Worm (Caenorhabditis elegans): ENCODE measurements around the gene aipr-1.

The aipr-1 gene

ce11 chrII:6562203-6562867 is 31.7 kb downstream of the aipr-1 start:
- TF ChIP-seq flt-1 (GFP tag; IDR thresholded peaks at IDR 0.05), result no peak
- no peak for TF ChIP-seq tbx-37 (GFP tag; conservative IDR thresholded peaks at IDR 0.05)
- no peak for TF ChIP-seq ama-1 (optimal IDR thresholded peaks at IDR 0.05)
- no peak for TF ChIP-seq hmbx-1 (tag; optimal IDR thresholded peaks at IDR 0.05)
- no peak for TF ChIP-seq ets-7 (tag; optimal IDR thresholded peaks at IDR 0.05)
- TF ChIP-seq F13C5.2 (tag; optimal IDR thresholded peaks at IDR 0.05), result no peak

ce11 chrII:6561300-6561699 is 32.8 kb downstream of the aipr-1 start, which contains the start of gene F18C5.10:
Gene F18C5.10 (minus strand): TSS chrII:6561444.
- TF ChIP-seq hnd-1 (tag; optimal IDR thresholded peaks at IDR 0.05) (no peak), ama-1 (optimal IDR thresholded peaks at IDR 0.05) (no peak), ceh-36 (tag; optimal IDR thresholded peaks at IDR 0.05) (no peak), pes-1 (GFP tag; IDR thresholded peaks at IDR 0.05) (no peak), tbx-11 (GFP tag; IDR thresholded peaks at IDR 0.05) (no peak), hmbx-1 (tag; optimal IDR thresholded peaks at IDR 0.05) (no peak), flt-1 (GFP tag; IDR thresholded peaks at IDR 0.05) (no peak), F13C5.2 (tag; optimal IDR thresholded peaks at IDR 0.05) (no peak), hmg-4 (GFP tag; optimal IDR thresholded peaks at IDR 0.05) (no peak), tra-4 (tag; optimal IDR thresholded peaks at IDR 0.05) (no peak), tbx-37 (GFP tag; conservative IDR thresholded peaks at IDR 0.05) (no peak), sea-1 (GFP tag; conservative IDR thresholded peaks at IDR 0.05) (no peak), scrt-1 (GFP tag; IDR thresholded peaks at IDR 0.05) (no peak)

DNA sequence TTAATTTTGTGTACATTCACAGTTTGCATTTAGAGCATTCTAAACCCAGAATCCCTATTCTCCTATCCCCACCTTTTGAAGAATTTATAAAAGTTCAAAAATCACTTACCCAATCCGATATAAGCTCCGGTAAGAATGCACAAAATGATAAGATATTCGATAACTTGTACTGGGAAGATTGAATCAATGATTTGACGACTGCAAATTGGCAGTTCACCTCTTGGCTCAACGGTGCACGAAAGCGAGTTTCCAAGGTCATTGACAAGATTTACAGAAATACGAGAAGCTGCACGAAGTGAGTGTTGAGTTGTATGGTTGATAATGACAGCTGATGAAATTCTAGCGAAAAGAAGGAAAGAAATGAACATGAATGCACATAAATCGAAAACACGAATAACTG is 33.8 kb downstream of the aipr-1 start:
- TF ChIP-seq scrt-1 (GFP tag; IDR thresholded peaks at IDR 0.05) (no peak), pes-1 (GFP tag; IDR thresholded peaks at IDR 0.05) (no peak), hmg-4 (GFP tag; optimal IDR thresholded peaks at IDR 0.05) (no peak), tbx-37 (GFP tag; conservative IDR thresholded peaks at IDR 0.05) (no peak), hmbx-1 (tag; optimal IDR thresholded peaks at IDR 0.05) (no peak), ets-7 (tag; optimal IDR thresholded peaks at IDR 0.05) (no peak), ama-1 (optimal IDR thresholded peaks at IDR 0.05) (no peak), hnd-1 (tag; optimal IDR thresholded peaks at IDR 0.05) (no peak), tbx-11 (GFP tag; IDR thresholded peaks at IDR 0.05) (no peak), tra-4 (tag; optimal IDR thresholded peaks at IDR 0.05) (no peak), aly-1 (tag; optimal IDR thresholded peaks at IDR 0.05) (no peak), ceh-36 (tag; optimal IDR thresholded peaks at IDR 0.05) (no peak), ceh-13 (GFP tag; optimal IDR thresholded peaks at IDR 0.05) (no peak), flt-1 (GFP tag; IDR thresholded peaks at IDR 0.05) (no peak), F13C5.2 (tag; optimal IDR thresholded peaks at IDR 0.05) (no peak), sea-1 (GFP tag; conservative IDR thresholded peaks at IDR 0.05) (no peak), B0310.2 (tag; optimal IDR thresholded peaks at IDR 0.05) (no peak)

DNA sequence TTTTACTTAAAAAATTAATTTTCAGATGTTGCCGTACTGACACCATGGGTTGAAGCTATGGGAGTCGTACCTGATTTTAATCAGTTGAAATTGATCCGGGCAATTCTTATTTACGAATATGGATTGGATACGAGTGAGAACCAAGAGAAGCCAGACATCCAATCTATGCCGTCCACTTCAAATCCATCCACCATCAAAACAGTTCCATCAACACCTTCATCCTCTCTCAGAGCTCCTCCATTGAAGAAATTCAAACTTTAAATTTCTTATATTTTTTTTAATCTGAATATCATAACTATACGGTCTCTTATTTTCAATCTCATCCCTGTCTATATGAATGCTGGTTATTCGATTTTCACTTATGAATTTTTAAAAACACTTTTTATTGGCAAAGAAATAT is 35.2 kb downstream of the aipr-1 start:
- no peak for TF ChIP-seq tbx-37 (GFP tag; conservative IDR thresholded peaks at IDR 0.05)
- TF ChIP-seq hmg-4 (GFP tag; optimal IDR thresholded peaks at IDR 0.05), result no peak
- no peak for TF ChIP-seq ceh-13 (GFP tag; optimal IDR thresholded peaks at IDR 0.05)
- TF ChIP-seq tra-4 (tag; optimal IDR thresholded peaks at IDR 0.05), result no peak

DNA sequence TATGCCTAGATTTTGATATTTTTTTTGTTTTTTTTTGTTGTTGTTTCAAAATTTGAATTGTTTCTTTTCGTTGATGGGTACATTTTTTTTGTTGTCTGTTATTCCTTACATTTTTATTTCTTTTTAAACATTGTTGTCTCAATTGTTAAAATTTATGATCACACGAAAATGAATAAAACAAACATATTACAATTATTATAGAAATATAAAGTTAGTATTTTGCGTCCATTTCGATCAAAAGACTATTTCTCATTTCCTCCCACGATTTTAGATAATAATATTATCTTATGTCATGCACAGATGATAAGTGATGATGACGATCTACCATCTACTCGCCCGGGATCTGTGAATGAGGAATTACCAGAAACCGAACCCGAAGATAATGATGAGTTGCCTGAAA is 39.4 kb downstream of the aipr-1 start, which contains the start of gene wrn-1:
Gene wrn-1 (plus strand): TSS at position 301 of the 400 bp plus-strand sequence.
- TF ChIP-seq pes-1 (GFP tag; IDR thresholded peaks at IDR 0.05) (no peak), tbx-37 (GFP tag; conservative IDR thresholded peaks at IDR 0.05) (no peak), ceh-36 (tag; optimal IDR thresholded peaks at IDR 0.05) (no peak), B0310.2 (tag; optimal IDR thresholded peaks at IDR 0.05) (no peak), flt-1 (GFP tag; IDR thresholded peaks at IDR 0.05) (no peak), hmbx-1 (tag; optimal IDR thresholded peaks at IDR 0.05) (no peak), tra-4 (tag; optimal IDR thresholded peaks at IDR 0.05) (no peak), scrt-1 (GFP tag; IDR thresholded peaks at IDR 0.05) (no peak), hmg-4 (GFP tag; optimal IDR thresholded peaks at IDR 0.05) (no peak), F13C5.2 (tag; optimal IDR thresholded peaks at IDR 0.05) (no peak), aly-1 (tag; optimal IDR thresholded peaks at IDR 0.05) (no peak), ets-7 (tag; optimal IDR thresholded peaks at IDR 0.05) (no peak), tbx-11 (GFP tag; IDR thresholded peaks at IDR 0.05) (no peak), ama-1 (optimal IDR thresholded peaks at IDR 0.05) (no peak), ceh-13 (GFP tag; optimal IDR thresholded peaks at IDR 0.05) (no peak), sea-1 (GFP tag; conservative IDR thresholded peaks at IDR 0.05) (no peak), hnd-1 (tag; optimal IDR thresholded peaks at IDR 0.05) (no peak)

DNA sequence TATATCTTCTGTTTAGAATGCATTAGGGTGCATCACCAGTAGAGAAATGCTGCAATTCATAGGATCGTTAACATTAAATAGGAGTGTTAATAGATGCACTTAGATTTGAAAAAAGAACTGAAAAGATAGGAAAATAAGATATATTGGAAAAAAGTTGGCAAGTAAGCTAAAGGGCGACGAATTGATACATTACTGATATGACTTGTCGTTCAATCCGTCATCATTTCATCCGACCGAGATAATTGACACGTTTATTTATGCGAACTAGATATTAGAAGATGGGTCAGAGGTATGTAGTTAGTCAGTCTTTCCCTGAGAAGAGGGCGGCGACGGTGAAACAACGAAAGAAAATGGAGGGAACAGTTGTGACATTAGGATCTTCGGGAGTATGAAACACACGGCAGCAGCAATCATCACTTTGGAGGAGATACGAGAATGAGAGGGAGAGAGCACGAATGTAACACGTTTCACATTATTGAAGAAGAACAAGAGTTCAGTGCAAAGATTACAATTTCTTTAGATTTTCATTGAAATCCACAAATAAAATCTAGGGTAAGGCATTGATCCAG is 49.1 kb downstream of the aipr-1 start, which contains the start of gene lron-15:
Gene lron-15 (minus strand): TSS at position 51 of the 569 bp plus-strand sequence.
- TF ChIP-seq B0310.2 (tag; optimal IDR thresholded peaks at IDR 0.05) (no peak), hmg-4 (GFP tag; optimal IDR thresholded peaks at IDR 0.05) (no peak), flt-1 (GFP tag; IDR thresholded peaks at IDR 0.05) (no peak), tbx-11 (GFP tag; IDR thresholded peaks at IDR 0.05) (no peak)

All from whole organism, early embryonic.